Worm (Caenorhabditis elegans) whole organism, midembryonic: Measurements from ENCODE around the gene Y66C5A.2.

ENCODE experiments used
- T22C8.4 ChIP-seq: fragments of 200-800 bp; sonication (Bioruptor generic); IDR thresholded peaks from 2 replicates; pipeline ENCODE4 v1.3.6; 2022; ENCODE audit warnings: missing genetic modification characterization, missing compliant biosample characterization
- cog-1 ChIP-seq: sonication (generic microtip); optimal IDR thresholded peaks from 2 replicates; lab custom pipeline; 2016; ENCODE audit warnings: missing genetic modification characterization, missing compliant biosample characterization
- klf-2 ChIP-seq: fragments of 200-800 bp; sonication (Bioruptor generic); conservative IDR thresholded peaks from 2 replicates; pipeline ENCODE4 v1.3.6; 2022; ENCODE audit warnings: missing genetic modification reagents, missing genetic modification characterization, missing compliant biosample characterization
- med-1 ChIP-seq: sonication (generic microtip); optimal IDR thresholded peaks from 2 replicates; lab custom pipeline; 2017; ENCODE audit warnings: missing genetic modification characterization, mild to moderate bottlenecking, missing compliant biosample characterization, antibody characterized with exemption, missing genetic modification reagents; ENCODE audit not compliant: insufficient read depth
- ztf-23 ChIP-seq: fragments of 200-800 bp; sonication (Bioruptor generic); IDR thresholded peaks from 2 replicates; pipeline ENCODE4 v1.3.6; 2022; ENCODE audit warnings: missing genetic modification reagents, missing genetic modification characterization, missing compliant biosample characterization

DNA sequence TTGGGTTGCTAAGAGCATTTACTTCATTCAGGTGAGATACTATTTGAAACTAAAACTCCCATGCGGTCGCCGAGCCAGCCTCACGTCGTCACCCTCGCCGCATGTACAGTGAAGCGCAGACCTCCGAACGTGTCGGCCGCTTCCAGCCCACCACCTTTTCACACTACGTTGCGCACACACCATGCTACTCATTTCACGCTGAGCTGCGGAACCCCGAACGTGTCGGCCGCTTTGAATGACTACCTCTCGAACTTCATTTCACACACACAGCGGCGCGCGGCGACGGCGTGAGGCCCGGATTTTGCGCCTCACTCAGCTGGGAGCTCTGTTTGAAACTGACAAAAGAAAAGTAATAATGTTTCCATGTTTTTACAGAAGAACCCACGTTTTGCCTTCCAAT is 21.1 kb downstream of the Y66C5A.2 start:
- TF ChIP-seq T22C8.4 (GFP tag; lab: Robert Waterston, UW), result no peak
- no peak for TF ChIP-seq med-1
- no peak for TF ChIP-seq cog-1
- no peak for TF ChIP-seq ztf-23 (GFP tag; lab: Robert Waterston, UW)
- no peak for TF ChIP-seq klf-2 (GFP tag; lab: Robert Waterston, UW)
